Fruit fly (Drosophila melanogaster) whole organism, wandering third instar larva: ENCODE results near the gene CG1113.

Experiments used
- OdsH ChIP-seq: fragments of 200-800 bp; sonication (Bioruptor generic); optimal IDR thresholded peaks from 2 replicates; lab custom pipeline; 2016; ENCODE audit warnings: missing biosample characterization, mild to moderate bottlenecking, missing genetic modification characterization
- h ChIP-seq: fragments of 200-800 bp; sonication (Bioruptor generic); optimal IDR thresholded peaks from 3 replicates; lab custom pipeline; 2016; ENCODE audit warnings: missing biosample characterization, mild to moderate bottlenecking, missing genetic modification characterization
- psq ChIP-seq: fragments of 200-800 bp; sonication (Bioruptor generic); optimal IDR thresholded peaks from 3 replicates; lab custom pipeline; 2017; ENCODE audit warnings: missing biosample characterization, mild to moderate bottlenecking, missing genetic modification characterization, moderate library complexity

DNA sequence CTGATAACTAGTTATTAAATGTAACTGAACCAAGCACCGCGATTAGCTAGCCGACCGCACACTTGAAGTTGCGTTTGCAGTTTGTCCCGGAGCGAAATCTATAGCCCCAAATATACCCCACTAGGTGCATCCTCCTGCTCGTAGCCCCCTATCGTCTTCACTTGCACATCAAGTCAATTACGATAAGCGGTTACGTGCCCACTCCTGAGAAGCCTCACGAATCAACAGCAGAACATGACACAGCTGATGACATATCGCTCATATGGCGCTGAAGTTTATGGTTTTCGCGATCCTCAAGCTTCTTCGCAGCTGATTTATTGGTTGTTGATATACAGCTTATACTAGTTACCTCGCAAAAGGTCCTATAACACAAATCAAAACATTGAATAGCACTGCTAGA, 8.3 kb downstream of the CG1113 start:
- TF ChIP-seq h (GFP tag; lab: Kevin White, UChicago), result no peak
- no peak for TF ChIP-seq psq
- TF ChIP-seq OdsH (GFP tag; lab: Kevin White, UChicago), result no peak
